Fruit fly (Drosophila melanogaster) whole organism, pupa: Measurements from ENCODE around the gene Pten.

Experiments
- CG10348 ChIP-seq: fragments of 200-800 bp; sonication (Bioruptor generic); IDR thresholded peaks from 2 replicates; pipeline ENCODE4 v1.3.6; 2022; ENCODE audit warnings: missing biosample characterization, missing genetic modification characterization
- CG8301 ChIP-seq: fragments of 200-800 bp; sonication (Bioruptor generic); optimal IDR thresholded peaks from 2 replicates; lab custom pipeline; 2018; ENCODE audit warnings: missing biosample characterization, mild to moderate bottlenecking, missing genetic modification characterization
- CG9948 ChIP-seq: fragments of 200-800 bp; sonication (Bioruptor generic); optimal IDR thresholded peaks from 2 replicates; lab custom pipeline; 2018; ENCODE audit warnings: missing biosample characterization, mild to moderate bottlenecking, missing genetic modification characterization, moderate library complexity
- Pif1A ChIP-seq: fragments of 200-800 bp; sonication (Bioruptor generic); optimal IDR thresholded peaks from 3 replicates; lab custom pipeline; 2016; ENCODE audit warnings: missing biosample characterization, missing genetic modification characterization
- rn ChIP-seq: fragments of 200-800 bp; sonication (Bioruptor generic); IDR thresholded peaks from 2 replicates; pipeline ENCODE4 v1.3.6; 2022; ENCODE audit warnings: missing biosample characterization, missing genetic modification characterization

- no peak for TF ChIP-seq CG10348
- no peak for TF ChIP-seq rn (GFP tag; lab: Robert Waterston, UW)
- no peak for TF ChIP-seq CG9948
- no peak for TF ChIP-seq CG8301
- TF ChIP-seq Pif1A (GFP tag; lab: Kevin White, UChicago): no peak
Observed at dm6 chr2L:10294798-10295669, 34.2 kb upstream of the Pten start, which contains the start of gene Hand.
